Fruit fly (Drosophila melanogaster) whole organism, embryonic: ENCODE results near the gene CheB38b.
A peak's percentile ranks its signal among the peaks of the same experiment; 100 is the strongest.

Experiments used
- Asciz ChIP-seq: fragments of 200-800 bp; sonication (Bioruptor generic); optimal IDR thresholded peaks from 2 replicates; lab custom pipeline; 2017; ENCODE audit warnings: missing biosample characterization, mild to moderate bottlenecking, missing genetic modification characterization, missing genetic modification reagents
- CG1024 ChIP-seq: fragments of 200-800 bp; sonication (Bioruptor generic); IDR thresholded peaks from 2 replicates; pipeline ENCODE4 v1.3.6; 2022; ENCODE audit warnings: missing biosample characterization, missing genetic modification characterization
- CG12299 ChIP-seq: fragments of 200-800 bp; sonication (Bioruptor generic); optimal IDR thresholded peaks from 2 replicates; lab custom pipeline; 2018; ENCODE audit warnings: missing biosample characterization, mild to moderate bottlenecking, missing genetic modification characterization
- CG14014 ChIP-seq: fragments of 200-800 bp; sonication (Bioruptor generic); IDR thresholded peaks from 2 replicates; pipeline ENCODE4 v1.3.6; 2022; ENCODE audit warnings: missing biosample characterization, missing genetic modification characterization
- CG15479 ChIP-seq: fragments of 200-800 bp; sonication (Bioruptor generic); optimal IDR thresholded peaks from 3 replicates; lab custom pipeline; 2019; ENCODE audit warnings: missing biosample characterization, mild to moderate bottlenecking, missing genetic modification characterization, moderate library complexity
- CG17612 ChIP-seq: fragments of 200-800 bp; sonication (Bioruptor generic); IDR thresholded peaks from 2 replicates; pipeline ENCODE4 v1.3.6; 2022; ENCODE audit warnings: missing biosample characterization, missing genetic modification characterization
- CG17829 ChIP-seq: fragments of 200-800 bp; optimal IDR thresholded peaks from 2 replicates; lab custom pipeline; 2019; ENCODE audit warnings: missing biosample characterization, mild to moderate bottlenecking, missing genetic modification characterization, moderate library complexity
- CG30431 ChIP-seq: fragments of 200-800 bp; sonication (Bioruptor generic); optimal IDR thresholded peaks from 2 replicates; lab custom pipeline; 2017; ENCODE audit warnings: missing biosample characterization, missing genetic modification characterization
- CG33557 ChIP-seq: fragments of 200-800 bp; sonication (Bioruptor generic); optimal IDR thresholded peaks from 2 replicates; lab custom pipeline; 2019; ENCODE audit warnings: missing biosample characterization, mild to moderate bottlenecking, missing genetic modification characterization, moderate library complexity
- CG3726 ChIP-seq: fragments of 200-800 bp; sonication (Bioruptor generic); IDR thresholded peaks from 3 replicates; pipeline ENCODE4, ENCODE4 v1.3.6; 2022; ENCODE audit warnings: missing biosample characterization, missing genetic modification characterization
- CG4617 ChIP-seq: fragments of 200-800 bp; sonication (Bioruptor generic); optimal IDR thresholded peaks from 3 replicates; lab custom pipeline; 2016; ENCODE audit warnings: missing biosample characterization, missing genetic modification characterization, borderline replicate concordance
- CG8281 ChIP-seq: fragments of 200-800 bp; sonication (Bioruptor generic); optimal IDR thresholded peaks from 2 replicates; lab custom pipeline; 2018; ENCODE audit warnings: missing biosample characterization, mild to moderate bottlenecking, missing genetic modification characterization, moderate library complexity
- CG8765 ChIP-seq: fragments of 200-800 bp; sonication (Bioruptor generic); IDR thresholded peaks from 2 replicates; pipeline ENCODE4 v1.3.6; 2022; ENCODE audit warnings: missing biosample characterization, missing genetic modification characterization
- CG9609 ChIP-seq: fragments of 200-800 bp; sonication (Bioruptor generic); optimal IDR thresholded peaks from 3 replicates; lab custom pipeline; 2016; ENCODE audit warnings: missing biosample characterization, missing genetic modification characterization
- Camta ChIP-seq: fragments of 200-800 bp; sonication (Bioruptor generic); optimal IDR thresholded peaks from 2 replicates; lab custom pipeline; 2016; ENCODE audit warnings: missing biosample characterization, missing genetic modification characterization
- CoRest ChIP-seq: fragments of 200-800 bp; sonication (Bioruptor generic); optimal IDR thresholded peaks from 3 replicates; lab custom pipeline; 2018; ENCODE audit warnings: missing biosample characterization, mild to moderate bottlenecking, missing genetic modification characterization, moderate library complexity
- Doc2 ChIP-seq: fragments of 200-800 bp; sonication (Bioruptor generic); IDR thresholded peaks from 2 replicates; pipeline ENCODE4 v1.3.6; 2022; ENCODE audit warnings: missing biosample characterization, missing genetic modification characterization
- Doc3 ChIP-seq: fragments of 200-800 bp; sonication (Bioruptor generic); IDR thresholded peaks from 3 replicates; pipeline ENCODE4 v1.3.6; 2022; ENCODE audit warnings: missing biosample characterization, missing genetic modification characterization; ENCODE audit not compliant: partially characterized antibody
- Gsc ChIP-seq: fragments of 200-800 bp; sonication (Bioruptor generic); IDR thresholded peaks from 2 replicates; pipeline ENCODE4 v1.3.6; 2022; ENCODE audit warnings: missing biosample characterization, missing genetic modification characterization
- HLH4C ChIP-seq: fragments of 200-800 bp; sonication (Bioruptor generic); IDR thresholded peaks from 3 replicates; pipeline ENCODE4 v1.3.6; 2022; ENCODE audit warnings: missing biosample characterization, missing genetic modification characterization; ENCODE audit not compliant: partially characterized antibody
- MTF-1 ChIP-seq: fragments of 200-800 bp; sonication (Bioruptor generic); optimal IDR thresholded peaks from 2 replicates; lab custom pipeline; 2018; ENCODE audit warnings: missing biosample characterization, mild to moderate bottlenecking, missing genetic modification characterization, borderline replicate concordance
- NC2α ChIP-seq: fragments of 200-800 bp; sonication (Bioruptor generic); optimal IDR thresholded peaks from 2 replicates; lab custom pipeline; 2016; ENCODE audit warnings: missing biosample characterization, missing genetic modification characterization
- Nf-YB ChIP-seq: fragments of 200-800 bp; sonication (Bioruptor generic); optimal IDR thresholded peaks from 3 replicates; lab custom pipeline; 2019; ENCODE audit warnings: missing biosample characterization, mild to moderate bottlenecking, missing genetic modification characterization, moderate library complexity
- NfI ChIP-seq: fragments of 200-800 bp; sonication (Bioruptor generic); optimal IDR thresholded peaks from 3 replicates; lab custom pipeline; 2018; ENCODE audit warnings: missing biosample characterization, mild to moderate bottlenecking, missing genetic modification characterization, moderate library complexity
- Ravus ChIP-seq: fragments of 200-800 bp; sonication (Bioruptor generic); IDR thresholded peaks from 2 replicates; pipeline ENCODE4 v1.3.6; 2022; ENCODE audit warnings: missing biosample characterization, missing genetic modification characterization
- Scr ChIP-seq: fragments of 200-800 bp; sonication (Bioruptor generic); IDR thresholded peaks from 2 replicates; pipeline ENCODE4 v1.3.6; 2022; ENCODE audit warnings: missing biosample characterization, missing genetic modification characterization; ENCODE audit not compliant: partially characterized antibody
- chn ChIP-seq: fragments of 200-800 bp; sonication (Bioruptor generic); optimal IDR thresholded peaks from 2 replicates; lab custom pipeline; 2016; ENCODE audit warnings: missing biosample characterization, missing genetic modification characterization
- croc ChIP-seq: fragments of 200-800 bp; sonication (Bioruptor generic); conservative IDR thresholded peaks from 3 replicates; pipeline ENCODE4 v1.3.6; 2022; ENCODE audit warnings: missing biosample characterization, missing genetic modification characterization
- dpn ChIP-seq, 2 experiments: fragments of 200-800 bp; sonication (Bioruptor generic); optimal IDR thresholded peaks; 3 replicates each; lab custom pipeline; 2016; ENCODE audit warnings: missing biosample characterization in 2 of 2, missing genetic modification characterization in 2 of 2
- exex ChIP-seq: fragments of 200-800 bp; sonication (Bioruptor generic); optimal IDR thresholded peaks from 4 replicates; lab custom pipeline; 2018; ENCODE audit warnings: missing biosample characterization, mild to moderate bottlenecking, missing genetic modification characterization, moderate library complexity
- fd102C ChIP-seq: fragments of 200-800 bp; sonication (Bioruptor generic); optimal IDR thresholded peaks from 2 replicates; lab custom pipeline; 2018; ENCODE audit warnings: missing biosample characterization, mild to moderate bottlenecking, missing genetic modification characterization, moderate library complexity
- fd64A ChIP-seq: fragments of 200-800 bp; sonication (Bioruptor generic); optimal IDR thresholded peaks from 3 replicates; lab custom pipeline; 2018; ENCODE audit warnings: missing biosample characterization, mild to moderate bottlenecking, missing genetic modification characterization
- fu2 ChIP-seq: fragments of 200-800 bp; sonication (Bioruptor generic); optimal IDR thresholded peaks from 2 replicates; lab custom pipeline; 2016; ENCODE audit warnings: missing biosample characterization, missing genetic modification characterization
- grau ChIP-seq: fragments of 200-800 bp; optimal IDR thresholded peaks from 3 replicates; lab custom pipeline; 2019; ENCODE audit warnings: missing biosample characterization, mild to moderate bottlenecking, missing genetic modification characterization, moderate library complexity
- jigr1 ChIP-seq: fragments of 200-800 bp; sonication (Bioruptor generic); IDR thresholded peaks from 3 replicates; pipeline ENCODE4 v1.3.6; 2022; ENCODE audit warnings: missing biosample characterization, missing genetic modification characterization
- klu ChIP-seq: fragments of 200-800 bp; sonication (Bioruptor generic); IDR thresholded peaks from 2 replicates; pipeline ENCODE4 v1.3.6; 2022; ENCODE audit warnings: missing biosample characterization, missing genetic modification characterization
- luna ChIP-seq: fragments of 200-800 bp; sonication (Bioruptor generic); optimal IDR thresholded peaks from 2 replicates; lab custom pipeline; 2016; ENCODE audit warnings: missing biosample characterization, missing genetic modification characterization
- org-1 ChIP-seq: fragments of 200-800 bp; sonication (Bioruptor generic); optimal IDR thresholded peaks from 2 replicates; lab custom pipeline; 2017; ENCODE audit warnings: missing biosample characterization, missing genetic modification characterization
- p53 ChIP-seq: fragments of 200-800 bp; sonication (Bioruptor generic); optimal IDR thresholded peaks from 2 replicates; lab custom pipeline; 2016; ENCODE audit warnings: missing biosample characterization, missing genetic modification characterization
- repo ChIP-seq: fragments of 200-800 bp; sonication (Bioruptor generic); optimal IDR thresholded peaks from 2 replicates; lab custom pipeline; 2016; ENCODE audit warnings: missing biosample characterization, missing genetic modification characterization
- schlank ChIP-seq: fragments of 200-800 bp; sonication (Bioruptor generic); optimal IDR thresholded peaks from 2 replicates; lab custom pipeline; 2018; ENCODE audit warnings: missing biosample characterization, mild to moderate bottlenecking, missing genetic modification characterization
- sens ChIP-seq: fragments of 200-800 bp; sonication (Bioruptor generic); peaks from one replicate; lab custom pipeline; 2016; ENCODE audit warnings: missing biosample characterization, missing genetic modification characterization
- sima ChIP-seq: fragments of 200-800 bp; sonication (Bioruptor generic); optimal IDR thresholded peaks from 2 replicates; lab custom pipeline; 2016; ENCODE audit warnings: missing biosample characterization, missing genetic modification characterization
- sisA ChIP-seq: fragments of 200-800 bp; sonication (Bioruptor generic); IDR thresholded peaks from 2 replicates; pipeline ENCODE4 v1.3.6; 2022; ENCODE audit warnings: missing biosample characterization, missing genetic modification characterization
- sob ChIP-seq: fragments of 200-800 bp; sonication (Bioruptor generic); IDR thresholded peaks from 2 replicates; pipeline ENCODE4 v1.3.6; 2022; ENCODE audit warnings: missing biosample characterization, missing genetic modification characterization
- stc ChIP-seq: fragments of 200-800 bp; sonication (Bioruptor generic); IDR thresholded peaks from 2 replicates; pipeline ENCODE4 v1.3.6; 2022; ENCODE audit warnings: missing biosample characterization, missing genetic modification characterization
- tll ChIP-seq, 2 experiments: fragments of 200-800 bp in 1 of 2; fragments of >200 bp in 1 of 2; sonication (Bioruptor generic) in 1 of 2; optimal IDR thresholded peaks; 2 replicates each; lab custom pipeline; 2017 to 2019; ENCODE audit warnings: missing biosample characterization in 2 of 2, missing genetic modification characterization in 2 of 2, mild to moderate bottlenecking in 1 of 2, moderate library complexity in 1 of 2
- twi ChIP-seq: fragments of 200-800 bp; optimal IDR thresholded peaks from 2 replicates; lab custom pipeline; 2019; ENCODE audit warnings: missing biosample characterization, mild to moderate bottlenecking, missing genetic modification characterization, moderate library complexity
- z ChIP-seq: fragments of 200-800 bp; sonication (Bioruptor generic); IDR thresholded peaks from 3 replicates; pipeline ENCODE4 v1.3.6; 2022; ENCODE audit warnings: missing biosample characterization, missing genetic modification characterization

Gene CheB38b

DNA sequence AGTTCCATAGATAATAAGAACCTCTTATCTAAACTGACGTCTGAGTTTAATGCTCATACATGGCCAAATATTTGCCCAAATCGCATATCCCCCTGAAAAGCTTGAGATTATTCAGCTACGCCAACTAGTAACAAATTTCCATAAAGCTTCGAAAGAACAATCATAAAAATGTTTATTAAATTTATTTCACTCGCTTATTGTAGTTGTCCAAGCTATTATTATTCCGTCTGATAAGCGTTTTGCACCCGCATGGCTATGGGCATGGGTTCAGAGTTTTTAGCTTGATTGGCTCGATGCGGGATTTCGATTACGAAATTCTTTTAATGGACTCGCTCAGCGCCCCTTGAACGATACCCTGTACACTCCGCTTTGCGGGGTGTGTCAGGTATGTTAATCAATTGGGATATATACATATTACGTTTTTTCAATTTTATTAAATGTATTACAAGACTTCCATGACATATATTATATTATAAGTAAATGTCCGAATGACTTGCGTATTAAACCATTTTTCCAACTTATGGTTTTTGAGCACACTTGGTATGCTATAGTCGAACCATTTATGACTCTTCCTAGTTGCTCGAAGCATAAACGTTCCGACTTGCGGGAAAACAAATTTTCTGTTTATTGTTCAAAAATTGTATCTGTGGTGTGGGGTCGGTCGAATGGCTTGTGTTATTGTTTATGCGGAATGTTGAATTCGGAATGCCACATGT lies 11.3 kb downstream of the CheB38b start (continued):
- TF ChIP-seq grau (tag; lab: Kevin White, UChicago), result peak; percentile 96
- no peak for TF ChIP-seq CG15479 (GFP tag; lab: Kevin White, UChicago)
- TF ChIP-seq dpn (GFP tag; optimal IDR thresholded peaks at IDR 0.05; lab: Kevin White, UChicago), result peak; percentile 78 to 96
- peak; percentile 94 for TF ChIP-seq Asciz (GFP tag; lab: Kevin White, UChicago)
- TF ChIP-seq CG14014, result peak; percentile 96
- peak; percentile 97 for TF ChIP-seq CoRest
- TF ChIP-seq CG12299 (tag; lab: Kevin White, UChicago), result peak; percentile 94
- TF ChIP-seq chn, result peak; percentile 88
- peak; percentile 96 for TF ChIP-seq HLH4C (GFP tag; lab: Robert Waterston, UW)
- TF ChIP-seq twi, result peak; percentile 89
- peak; percentile 61; the same call in 1 of the 3 replicates for TF ChIP-seq z (GFP tag; lab: Robert Waterston, UW)
- peak; percentile 57 for TF ChIP-seq CG9609 (GFP tag; lab: Kevin White, UChicago)
- TF ChIP-seq sens (GFP tag; lab: Kevin White, UChicago), result peak; percentile 94
- TF ChIP-seq CG3726 (GFP tag; lab: Robert Waterston, UW), result peak; percentile 93
- TF ChIP-seq exex, result peak; percentile 91
- peak; percentile 71 for TF ChIP-seq Scr
- TF ChIP-seq CG1024 (GFP tag; lab: Robert Waterston, UW), result peak; percentile 69
- TF ChIP-seq Camta (GFP tag; lab: Kevin White, UChicago), result peak; percentile 74
- TF ChIP-seq CG8765, result peak; percentile 75
- peak; percentile 93 for TF ChIP-seq Ravus (GFP tag; lab: Robert Waterston, UW)
- peak; percentile 85 for TF ChIP-seq CG4617 (GFP tag; lab: Kevin White, UChicago)
- peak; percentile 96 for TF ChIP-seq org-1
- TF ChIP-seq CG17612 (GFP tag; lab: Robert Waterston, UW), result peak; percentile 86
- peak; percentile 94 for TF ChIP-seq NfI (GFP tag; lab: Kevin White, UChicago)
- TF ChIP-seq Doc2 (GFP tag; lab: Robert Waterston, UW), result peak; percentile 88
- peak; percentile 85 for TF ChIP-seq schlank (tag; lab: Kevin White, UChicago)
- TF ChIP-seq Doc3 (GFP tag; lab: Robert Waterston, UW), result 0 out of 3 replicates have a peak, but pooled peaks have one; percentile 32
- TF ChIP-seq CG8281, result peak; percentile 85
- TF ChIP-seq fu2, result peak; percentile 80
- peak; percentile 91 for TF ChIP-seq croc (GFP tag; lab: Robert Waterston, UW)
- peak; percentile 92 for TF ChIP-seq sisA (GFP tag; lab: Robert Waterston, UW)
- TF ChIP-seq CG33557 (GFP tag; lab: Kevin White, UChicago), result peak; percentile 78
- TF ChIP-seq sob (GFP tag; lab: Robert Waterston, UW), result peak; percentile 95
- TF ChIP-seq CG17829, result peak; percentile 96
- peak; percentile 84 for TF ChIP-seq fd64A (GFP tag; lab: Kevin White, UChicago)
- TF ChIP-seq klu, result peak; percentile 91
- TF ChIP-seq p53 (GFP tag; lab: Kevin White, UChicago), result peak; percentile 18
- no peak for TF ChIP-seq tll (GFP tag; optimal IDR thresholded peaks at IDR 0.05; lab: Kevin White, UChicago)
- peak; percentile 15 for TF ChIP-seq NC2α (GFP tag; lab: Kevin White, UChicago)
- peak; percentile 94 for TF ChIP-seq stc (GFP tag; lab: Robert Waterston, UW)
- TF ChIP-seq Gsc (GFP tag; lab: Robert Waterston, UW), result peak; percentile 75; the same call in 1 of the 2 replicates
- TF ChIP-seq repo, result peak; percentile 21
- TF ChIP-seq Nf-YB (GFP tag; lab: Kevin White, UChicago), result peak; percentile 85
- peak; percentile 90 for TF ChIP-seq jigr1 (GFP tag; lab: Robert Waterston, UW)
- TF ChIP-seq CG30431 (GFP tag; lab: Kevin White, UChicago), result peak; percentile 92
- TF ChIP-seq fd102C (GFP tag; lab: Kevin White, UChicago), result peak; percentile 65
- peak; percentile 48 for TF ChIP-seq sima (GFP tag; lab: Kevin White, UChicago)
- peak; percentile 87 for TF ChIP-seq MTF-1
- peak; percentile 2 for TF ChIP-seq luna (GFP tag; lab: Kevin White, UChicago)
